Worm (Caenorhabditis elegans): Measurements from ENCODE around the gene Y22F5A.11.

The Y22F5A.11 gene

ce11 chrV:10297099-10297498, 21.7 kb upstream of the Y22F5A.11 start, which contains the start of gene B0024.4:
Gene B0024.4, plus strand, starts transcription at chrV:10297399.
- TF ChIP-seq tbx-11 (GFP tag; IDR thresholded peaks at IDR 0.05) (no peak), tbx-37 (GFP tag; conservative IDR thresholded peaks at IDR 0.05) (no peak), hmbx-1 (tag; optimal IDR thresholded peaks at IDR 0.05) (no peak), hmg-4 (GFP tag; optimal IDR thresholded peaks at IDR 0.05) (no peak), ets-7 (tag; optimal IDR thresholded peaks at IDR 0.05) (no peak), F13C5.2 (tag; optimal IDR thresholded peaks at IDR 0.05) (no peak), pes-1 (GFP tag; IDR thresholded peaks at IDR 0.05) (no peak)

DNA sequence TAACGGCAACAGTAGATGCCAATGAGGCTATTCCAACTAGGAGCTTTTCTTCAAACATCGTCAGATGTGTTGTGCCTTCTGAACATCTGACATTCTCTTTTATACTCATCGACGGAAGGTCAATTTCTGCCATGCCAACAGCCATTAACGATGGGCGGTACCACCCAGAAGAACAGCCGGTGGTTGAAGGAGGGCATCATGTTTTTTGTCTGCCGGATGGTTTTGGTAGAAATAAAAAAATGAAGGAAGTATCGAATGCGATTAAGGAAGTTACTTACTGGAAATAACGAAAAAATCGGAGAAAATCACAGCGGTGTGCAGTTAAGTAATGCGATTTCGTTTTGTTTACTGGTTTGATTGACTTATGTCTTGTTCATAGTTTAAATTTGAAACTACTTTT, 19.1 kb upstream of the Y22F5A.11 start, which contains the start of gene col-150:
Gene col-150, minus strand, starts transcription at position 101 of the 400 bp plus-strand sequence.
- TF ChIP-seq tra-4 (tag; optimal IDR thresholded peaks at IDR 0.05), result no peak
- TF ChIP-seq sea-1 (GFP tag; conservative IDR thresholded peaks at IDR 0.05), result no peak
- no peak for TF ChIP-seq pes-1 (GFP tag; IDR thresholded peaks at IDR 0.05)
- TF ChIP-seq ceh-36 (tag; optimal IDR thresholded peaks at IDR 0.05), result no peak
- no peak for TF ChIP-seq ets-7 (tag; optimal IDR thresholded peaks at IDR 0.05)
- no peak for TF ChIP-seq ama-1 (optimal IDR thresholded peaks at IDR 0.05)
- no peak for TF ChIP-seq tbx-11 (GFP tag; IDR thresholded peaks at IDR 0.05)
- no peak for TF ChIP-seq flt-1 (GFP tag; IDR thresholded peaks at IDR 0.05)
- no peak for TF ChIP-seq scrt-1 (GFP tag; IDR thresholded peaks at IDR 0.05)

DNA sequence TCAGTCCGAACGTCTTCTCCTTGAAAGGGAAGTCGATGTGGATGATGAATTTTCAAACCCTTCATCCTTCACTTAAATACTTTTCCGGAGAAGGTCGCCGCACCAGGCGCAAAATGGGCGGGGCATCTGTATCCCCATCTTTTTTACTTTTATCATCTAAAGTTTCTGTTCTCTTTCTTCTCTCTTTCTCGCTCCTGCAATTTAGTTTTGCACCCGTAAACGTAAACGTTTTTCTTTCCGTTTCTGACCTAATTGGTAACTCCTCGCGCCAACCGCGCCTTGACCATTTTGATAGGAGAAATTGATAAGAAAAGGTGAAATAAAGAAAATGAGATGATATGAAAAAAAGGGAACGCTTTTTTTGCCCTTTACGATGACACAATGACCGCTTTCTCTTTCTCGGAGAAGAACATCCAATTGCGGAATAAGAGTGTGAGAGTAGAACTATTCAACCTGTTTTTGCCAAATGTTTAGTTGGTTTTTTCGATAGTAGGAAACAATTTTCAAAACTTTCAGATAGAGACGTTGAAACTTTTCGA, 17.4 kb upstream of the Y22F5A.11 start, which contains the start of gene col-149:
Gene col-149, minus strand, starts transcription at position 51 of the 539 bp plus-strand sequence.
- no peak for TF ChIP-seq B0310.2 (tag; optimal IDR thresholded peaks at IDR 0.05)
- TF ChIP-seq pes-1 (GFP tag; IDR thresholded peaks at IDR 0.05), result no peak
- no peak for TF ChIP-seq hmbx-1 (tag; optimal IDR thresholded peaks at IDR 0.05)
- TF ChIP-seq tra-4 (tag; optimal IDR thresholded peaks at IDR 0.05), result no peak
- TF ChIP-seq sea-1 (GFP tag; conservative IDR thresholded peaks at IDR 0.05), result no peak
- no peak for TF ChIP-seq ets-7 (tag; optimal IDR thresholded peaks at IDR 0.05)
- TF ChIP-seq ceh-13 (GFP tag; optimal IDR thresholded peaks at IDR 0.05), result no peak
- TF ChIP-seq aly-1 (tag; optimal IDR thresholded peaks at IDR 0.05), result no peak
- no peak for TF ChIP-seq tbx-37 (GFP tag; conservative IDR thresholded peaks at IDR 0.05)
- no peak for TF ChIP-seq F13C5.2 (tag; optimal IDR thresholded peaks at IDR 0.05)
- TF ChIP-seq ceh-36 (tag; optimal IDR thresholded peaks at IDR 0.05), result no peak
- no peak for TF ChIP-seq ama-1 (optimal IDR thresholded peaks at IDR 0.05)
- no peak for TF ChIP-seq tbx-11 (GFP tag; IDR thresholded peaks at IDR 0.05)
- no peak for TF ChIP-seq flt-1 (GFP tag; IDR thresholded peaks at IDR 0.05)
- TF ChIP-seq hmg-4 (GFP tag; optimal IDR thresholded peaks at IDR 0.05), result no peak
- no peak for TF ChIP-seq hnd-1 (tag; optimal IDR thresholded peaks at IDR 0.05)

ce11 chrV:10291848-10292247, 16.4 kb upstream of the Y22F5A.11 start:
- TF ChIP-seq pes-1 (GFP tag; IDR thresholded peaks at IDR 0.05) (no peak), scrt-1 (GFP tag; IDR thresholded peaks at IDR 0.05) (no peak), ets-7 (tag; optimal IDR thresholded peaks at IDR 0.05) (no peak), tra-4 (tag; optimal IDR thresholded peaks at IDR 0.05) (no peak), B0310.2 (tag; optimal IDR thresholded peaks at IDR 0.05) (no peak), sea-1 (GFP tag; conservative IDR thresholded peaks at IDR 0.05) (no peak), hmbx-1 (tag; optimal IDR thresholded peaks at IDR 0.05) (no peak), hnd-1 (tag; optimal IDR thresholded peaks at IDR 0.05) (no peak), hmg-4 (GFP tag; optimal IDR thresholded peaks at IDR 0.05) (no peak)

- TF ChIP-seq pes-1 (GFP tag; IDR thresholded peaks at IDR 0.05), result no peak
- TF ChIP-seq ceh-13 (GFP tag; optimal IDR thresholded peaks at IDR 0.05), result no peak
- no peak for TF ChIP-seq tra-4 (tag; optimal IDR thresholded peaks at IDR 0.05)
- TF ChIP-seq ama-1 (optimal IDR thresholded peaks at IDR 0.05), result no peak
- TF ChIP-seq hmg-4 (GFP tag; optimal IDR thresholded peaks at IDR 0.05), result no peak
- TF ChIP-seq tbx-11 (GFP tag; IDR thresholded peaks at IDR 0.05), result no peak
- no peak for TF ChIP-seq ets-7 (tag; optimal IDR thresholded peaks at IDR 0.05)
- no peak for TF ChIP-seq F13C5.2 (tag; optimal IDR thresholded peaks at IDR 0.05)
Measured at ce11 chrV:10289743-10290142, 14.3 kb upstream of the Y22F5A.11 start, which contains the start of gene B0024.15. Gene B0024.15, plus strand, starts transcription at chrV:10290043.

ce11 chrV:10287260-10287659, 11.8 kb upstream of the Y22F5A.11 start, which contains the start of gene B0024.3:
Gene B0024.3, plus strand, starts transcription at chrV:10287560.
- TF ChIP-seq tbx-11 (GFP tag; IDR thresholded peaks at IDR 0.05), result no peak
- no peak for TF ChIP-seq aly-1 (tag; optimal IDR thresholded peaks at IDR 0.05)
- TF ChIP-seq scrt-1 (GFP tag; IDR thresholded peaks at IDR 0.05), result no peak
- no peak for TF ChIP-seq flt-1 (GFP tag; IDR thresholded peaks at IDR 0.05)
- no peak for TF ChIP-seq ama-1 (optimal IDR thresholded peaks at IDR 0.05)
- no peak for TF ChIP-seq ceh-36 (tag; optimal IDR thresholded peaks at IDR 0.05)
- no peak for TF ChIP-seq hnd-1 (tag; optimal IDR thresholded peaks at IDR 0.05)
- TF ChIP-seq hmbx-1 (tag; optimal IDR thresholded peaks at IDR 0.05), result no peak
- TF ChIP-seq F13C5.2 (tag; optimal IDR thresholded peaks at IDR 0.05), result no peak
- no peak for TF ChIP-seq ceh-13 (GFP tag; optimal IDR thresholded peaks at IDR 0.05)
- TF ChIP-seq sea-1 (GFP tag; conservative IDR thresholded peaks at IDR 0.05), result no peak
- no peak for TF ChIP-seq pes-1 (GFP tag; IDR thresholded peaks at IDR 0.05)
- TF ChIP-seq B0310.2 (tag; optimal IDR thresholded peaks at IDR 0.05), result no peak
- no peak for TF ChIP-seq tbx-37 (GFP tag; conservative IDR thresholded peaks at IDR 0.05)

- TF ChIP-seq aly-1 (tag; optimal IDR thresholded peaks at IDR 0.05), result no peak
- no peak for TF ChIP-seq ets-7 (tag; optimal IDR thresholded peaks at IDR 0.05)
- no peak for TF ChIP-seq ama-1 (optimal IDR thresholded peaks at IDR 0.05)
- no peak for TF ChIP-seq hnd-1 (tag; optimal IDR thresholded peaks at IDR 0.05)
- no peak for TF ChIP-seq tbx-11 (GFP tag; IDR thresholded peaks at IDR 0.05)
Measured at ce11 chrV:10285853-10286252, 10.4 kb upstream of the Y22F5A.11 start.

DNA sequence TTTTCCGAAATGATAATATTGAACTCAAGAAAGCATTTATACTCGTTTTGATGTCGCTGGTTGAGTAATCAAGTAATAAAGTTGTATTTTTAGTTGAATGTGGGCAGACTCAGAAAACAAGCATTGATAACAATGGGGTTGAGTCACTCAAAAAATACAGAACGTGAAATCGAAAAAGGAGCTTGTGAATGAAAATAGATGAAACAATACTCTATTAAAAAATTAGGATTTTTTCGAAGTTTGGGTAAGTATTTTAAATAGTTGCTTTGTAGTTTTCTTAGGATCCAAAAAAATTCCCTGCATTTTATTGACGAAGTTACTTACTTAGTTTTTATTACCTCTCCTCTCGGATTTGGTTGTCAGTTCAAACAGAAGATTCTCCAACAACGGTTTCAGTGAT, 8.0 kb upstream of the Y22F5A.11 start, which contains the start of gene lys-3:
Gene lys-3, minus strand, starts transcription at position 101 of the 400 bp plus-strand sequence.
- no peak for TF ChIP-seq ets-7 (tag; optimal IDR thresholded peaks at IDR 0.05)
- no peak for TF ChIP-seq flt-1 (GFP tag; IDR thresholded peaks at IDR 0.05)
- no peak for TF ChIP-seq hmg-4 (GFP tag; optimal IDR thresholded peaks at IDR 0.05)
